Fruit fly (Drosophila melanogaster) whole organism, embryonic: ENCODE measurements around the gene CG43251.
A peak's percentile ranks its signal among the peaks of the same experiment; 100 is the strongest.

Experiments
- CG10267 ChIP-seq: fragments of 200-800 bp; sonication (Bioruptor generic); optimal IDR thresholded peaks from 2 replicates; lab custom pipeline; 2018; ENCODE audit warnings: missing biosample characterization, mild to moderate bottlenecking, missing genetic modification characterization, moderate library complexity
- CG10431 ChIP-seq: fragments of 200-800 bp; sonication (Bioruptor generic); optimal IDR thresholded peaks from 3 replicates; lab custom pipeline; 2018; ENCODE audit warnings: missing biosample characterization, mild to moderate bottlenecking, missing genetic modification characterization
- CG11504 ChIP-seq: fragments of 200-800 bp; sonication (Bioruptor generic); optimal IDR thresholded peaks from 3 replicates; lab custom pipeline; 2019; ENCODE audit warnings: missing biosample characterization, mild to moderate bottlenecking, missing genetic modification characterization, moderate library complexity
- CG12236 ChIP-seq: fragments of 200-800 bp; sonication (Bioruptor generic); optimal IDR thresholded peaks from 2 replicates; lab custom pipeline; 2016; ENCODE audit warnings: missing biosample characterization, missing genetic modification characterization
- CG12744 ChIP-seq: fragments of 200-800 bp; sonication (Bioruptor generic); optimal IDR thresholded peaks from 2 replicates; lab custom pipeline; 2016; ENCODE audit warnings: missing biosample characterization, missing genetic modification characterization
- CG1529 ChIP-seq: fragments of 200-800 bp; sonication (Bioruptor generic); optimal IDR thresholded peaks from 3 replicates; lab custom pipeline; 2018; ENCODE audit warnings: missing biosample characterization, missing genetic modification characterization
- CG15479 ChIP-seq: fragments of 200-800 bp; sonication (Bioruptor generic); optimal IDR thresholded peaks from 3 replicates; lab custom pipeline; 2019; ENCODE audit warnings: missing biosample characterization, mild to moderate bottlenecking, missing genetic modification characterization, moderate library complexity
- CG2678 ChIP-seq: fragments of 200-800 bp; sonication (Bioruptor generic); optimal IDR thresholded peaks from 3 replicates; lab custom pipeline; 2019; ENCODE audit warnings: missing biosample characterization, mild to moderate bottlenecking, missing genetic modification characterization, moderate library complexity
- CG2889 ChIP-seq: fragments of 200-800 bp; sonication (Bioruptor generic); IDR thresholded peaks from 3 replicates; pipeline ENCODE4 v1.3.6; 2022; ENCODE audit warnings: missing biosample characterization, missing genetic modification characterization
- CG34376 ChIP-seq: fragments of 200-800 bp; sonication (Bioruptor generic); optimal IDR thresholded peaks from 2 replicates; lab custom pipeline; 2018; ENCODE audit warnings: missing biosample characterization, mild to moderate bottlenecking, missing genetic modification characterization
- CG3847 ChIP-seq: fragments of 200-800 bp; sonication (Bioruptor generic); IDR thresholded peaks from 2 replicates; pipeline ENCODE4 v1.3.6; 2022; ENCODE audit warnings: missing biosample characterization, missing genetic modification characterization
- CG4730 ChIP-seq: fragments of 200-800 bp; sonication (Bioruptor generic); IDR thresholded peaks from 2 replicates; pipeline ENCODE4 v1.3.6; 2022; ENCODE audit warnings: missing biosample characterization, missing genetic modification characterization
- CG6689 ChIP-seq: fragments of 200-800 bp; sonication (Bioruptor generic); IDR thresholded peaks from 2 replicates; pipeline ENCODE4 v1.3.6; 2022; ENCODE audit warnings: missing biosample characterization, missing genetic modification characterization
- CG7745 ChIP-seq: fragments of 200-800 bp; sonication (Bioruptor generic); optimal IDR thresholded peaks from 2 replicates; lab custom pipeline; 2018; ENCODE audit warnings: missing biosample characterization, mild to moderate bottlenecking, missing genetic modification characterization, moderate library complexity
- CG7963 ChIP-seq: fragments of 200-800 bp; sonication (Bioruptor generic); IDR thresholded peaks from 3 replicates; pipeline ENCODE4 v1.3.6; 2022; ENCODE audit warnings: missing biosample characterization, missing genetic modification characterization; ENCODE audit not compliant: partially characterized antibody
- CG8089 ChIP-seq: fragments of 200-800 bp; sonication (Bioruptor generic); optimal IDR thresholded peaks from 3 replicates; lab custom pipeline; 2016; ENCODE audit warnings: missing biosample characterization, missing genetic modification characterization
- CG8944 ChIP-seq: fragments of 200-800 bp; sonication (Bioruptor generic); optimal IDR thresholded peaks from 3 replicates; lab custom pipeline; 2016; ENCODE audit warnings: missing biosample characterization, missing genetic modification characterization
- CG9817 ChIP-seq: fragments of 200-800 bp; sonication (Bioruptor generic); optimal IDR thresholded peaks from 2 replicates; lab custom pipeline; 2018; ENCODE audit warnings: missing biosample characterization, mild to moderate bottlenecking, missing genetic modification characterization, moderate library complexity
- CHES-1-like ChIP-seq: fragments of 200-800 bp; sonication (Bioruptor generic); optimal IDR thresholded peaks from 2 replicates; lab custom pipeline; 2016; ENCODE audit warnings: missing biosample characterization, missing genetic modification characterization
- D19A ChIP-seq: fragments of 200-800 bp; optimal IDR thresholded peaks from 3 replicates; lab custom pipeline; 2019; ENCODE audit warnings: missing biosample characterization, mild to moderate bottlenecking, missing genetic modification characterization, moderate library complexity
- Doc2 ChIP-seq: fragments of 200-800 bp; sonication (Bioruptor generic); IDR thresholded peaks from 2 replicates; pipeline ENCODE4 v1.3.6; 2022; ENCODE audit warnings: missing biosample characterization, missing genetic modification characterization
- ERR ChIP-seq: fragments of 200-800 bp; sonication (Bioruptor generic); optimal IDR thresholded peaks from 2 replicates; lab custom pipeline; 2016; ENCODE audit warnings: missing biosample characterization, missing genetic modification characterization
- Fer1 ChIP-seq: fragments of 200-800 bp; sonication (Bioruptor generic); optimal IDR thresholded peaks from 2 replicates; lab custom pipeline; 2017; ENCODE audit warnings: missing biosample characterization, mild to moderate bottlenecking, missing genetic modification characterization
- Fer3 ChIP-seq: fragments of 200-800 bp; sonication (Bioruptor generic); optimal IDR thresholded peaks from 2 replicates; lab custom pipeline; 2018; ENCODE audit warnings: missing biosample characterization, mild to moderate bottlenecking, missing genetic modification characterization, moderate library complexity
- Lhr ChIP-seq: fragments of 200-800 bp; sonication (Bioruptor generic); optimal IDR thresholded peaks from 3 replicates; lab custom pipeline; 2017; ENCODE audit warnings: mild to moderate bottlenecking, missing biosample characterization, missing genetic modification reagents, missing genetic modification characterization
- Sox100B ChIP-seq: fragments of 200-800 bp; sonication (Bioruptor generic); optimal IDR thresholded peaks from 3 replicates; lab custom pipeline; 2018; ENCODE audit warnings: missing biosample characterization, mild to moderate bottlenecking, missing genetic modification characterization
- Vsx1 ChIP-seq: fragments of 200-800 bp; sonication (Bioruptor generic); optimal IDR thresholded peaks from 2 replicates; lab custom pipeline; 2017; ENCODE audit warnings: missing biosample characterization, mild to moderate bottlenecking, missing genetic modification characterization, missing genetic modification reagents
- abd-A ChIP-seq: fragments of 200-800 bp; sonication (Bioruptor generic); optimal IDR thresholded peaks from 3 replicates; lab custom pipeline; 2019; ENCODE audit warnings: missing biosample characterization, mild to moderate bottlenecking, missing genetic modification characterization, moderate library complexity
- ash1 ChIP-seq: fragments of 200-800 bp; sonication (Bioruptor generic); optimal IDR thresholded peaks from 2 replicates; lab custom pipeline; 2018; ENCODE audit warnings: missing biosample characterization, mild to moderate bottlenecking, missing genetic modification characterization
- bab2 ChIP-seq: fragments of 200-800 bp; sonication (Bioruptor generic); optimal IDR thresholded peaks from 2 replicates; lab custom pipeline; 2016; ENCODE audit warnings: missing biosample characterization, missing genetic modification characterization
- br ChIP-seq: fragments of >200 bp; optimal IDR thresholded peaks from 2 replicates; lab custom pipeline; 2017
- btn ChIP-seq: fragments of 200-800 bp; sonication (Bioruptor generic); optimal IDR thresholded peaks from 2 replicates; lab custom pipeline; 2016; ENCODE audit warnings: missing biosample characterization, missing genetic modification characterization
- dpn ChIP-seq, 2 experiments: fragments of 200-800 bp; sonication (Bioruptor generic); optimal IDR thresholded peaks; 3 replicates each; lab custom pipeline; 2016; ENCODE audit warnings: missing biosample characterization in 2 of 2, missing genetic modification characterization in 2 of 2
- ewg ChIP-seq: fragments of 200-800 bp; sonication (Bioruptor generic); optimal IDR thresholded peaks from 3 replicates; lab custom pipeline; 2017; ENCODE audit warnings: mild to moderate bottlenecking, missing biosample characterization, missing genetic modification reagents, missing genetic modification characterization
- exex ChIP-seq: fragments of 200-800 bp; sonication (Bioruptor generic); optimal IDR thresholded peaks from 4 replicates; lab custom pipeline; 2018; ENCODE audit warnings: missing biosample characterization, mild to moderate bottlenecking, missing genetic modification characterization, moderate library complexity
- gcm ChIP-seq: fragments of 200-800 bp; sonication (Bioruptor generic); optimal IDR thresholded peaks from 2 replicates; lab custom pipeline; 2019; ENCODE audit warnings: missing biosample characterization, mild to moderate bottlenecking, missing genetic modification characterization, moderate library complexity
- gem ChIP-seq: fragments of 200-800 bp; sonication (Bioruptor generic); optimal IDR thresholded peaks from 2 replicates; lab custom pipeline; 2019; ENCODE audit warnings: missing biosample characterization, mild to moderate bottlenecking, missing genetic modification characterization, moderate library complexity
- lilli ChIP-seq: fragments of 200-800 bp; sonication (Bioruptor generic); optimal IDR thresholded peaks from 3 replicates; lab custom pipeline; 2016; ENCODE audit warnings: missing biosample characterization, missing genetic modification characterization
- lov ChIP-seq, 2 experiments: fragments of 200-800 bp in 1 of 2; fragments of >200 bp in 1 of 2; sonication (Bioruptor generic) in 1 of 2; IDR thresholded peaks in 1 of 2; optimal IDR thresholded peaks in 1 of 2; 2 replicates in 1 of 2; 3 replicates in 1 of 2; pipeline versions ENCODE4 v1.3.6 to Lab custom; 2017 to 2022; ENCODE audit warnings: missing biosample characterization in 1 of 2, missing genetic modification characterization in 1 of 2
- maf-S ChIP-seq: fragments of 200-800 bp; sonication (Bioruptor generic); optimal IDR thresholded peaks from 2 replicates; lab custom pipeline; 2016; ENCODE audit warnings: missing biosample characterization, missing genetic modification characterization
- peb ChIP-seq: fragments of 200-800 bp; sonication (Bioruptor generic); IDR thresholded peaks from 2 replicates; pipeline ENCODE4 v1.3.6; 2022; ENCODE audit warnings: missing biosample characterization, missing genetic modification characterization
- prd ChIP-seq, 3 experiments: fragments of >200 bp in 2 of 3; fragments of 200-800 bp in 1 of 3; sonication (Bioruptor generic) in 1 of 3; optimal IDR thresholded peaks in 2 of 3; IDR thresholded peaks in 1 of 3; 2 replicates in 2 of 3; 3 replicates in 1 of 3; pipeline versions ENCODE4 v1.3.6 to Lab custom; 2017 to 2022; ENCODE audit warnings: missing biosample characterization in 1 of 3, missing genetic modification characterization in 1 of 3
- seq ChIP-seq: fragments of 200-800 bp; sonication (Bioruptor generic); IDR thresholded peaks from 2 replicates; pipeline ENCODE4 v1.3.6; 2022; ENCODE audit warnings: missing biosample characterization, missing genetic modification characterization
- sqz ChIP-seq: fragments of 200-800 bp; sonication (Bioruptor generic); optimal IDR thresholded peaks from 3 replicates; lab custom pipeline; 2018; ENCODE audit warnings: missing biosample characterization, mild to moderate bottlenecking, missing genetic modification characterization
- tio ChIP-seq: fragments of 200-800 bp; sonication (Bioruptor generic); optimal IDR thresholded peaks from 2 replicates; lab custom pipeline; 2017; ENCODE audit warnings: missing biosample characterization, missing genetic modification characterization, inconsistent platforms
- wek ChIP-seq: fragments of 200-800 bp; sonication (Bioruptor generic); optimal IDR thresholded peaks from 3 replicates; lab custom pipeline; 2018; ENCODE audit warnings: missing biosample characterization, mild to moderate bottlenecking, missing genetic modification characterization, moderate library complexity
- zen2 ChIP-seq: fragments of 200-800 bp; sonication (Bioruptor generic); IDR thresholded peaks from 3 replicates; pipeline ENCODE4 v1.3.6; 2022; ENCODE audit warnings: missing biosample characterization, missing genetic modification characterization; ENCODE audit not compliant: partially characterized antibody
- zfh1 ChIP-seq: fragments of 200-800 bp; sonication (Bioruptor generic); IDR thresholded peaks from 3 replicates; pipeline ENCODE4 v1.3.6; 2022; ENCODE audit warnings: missing biosample characterization, missing genetic modification characterization

Gene CG43251

DNA sequence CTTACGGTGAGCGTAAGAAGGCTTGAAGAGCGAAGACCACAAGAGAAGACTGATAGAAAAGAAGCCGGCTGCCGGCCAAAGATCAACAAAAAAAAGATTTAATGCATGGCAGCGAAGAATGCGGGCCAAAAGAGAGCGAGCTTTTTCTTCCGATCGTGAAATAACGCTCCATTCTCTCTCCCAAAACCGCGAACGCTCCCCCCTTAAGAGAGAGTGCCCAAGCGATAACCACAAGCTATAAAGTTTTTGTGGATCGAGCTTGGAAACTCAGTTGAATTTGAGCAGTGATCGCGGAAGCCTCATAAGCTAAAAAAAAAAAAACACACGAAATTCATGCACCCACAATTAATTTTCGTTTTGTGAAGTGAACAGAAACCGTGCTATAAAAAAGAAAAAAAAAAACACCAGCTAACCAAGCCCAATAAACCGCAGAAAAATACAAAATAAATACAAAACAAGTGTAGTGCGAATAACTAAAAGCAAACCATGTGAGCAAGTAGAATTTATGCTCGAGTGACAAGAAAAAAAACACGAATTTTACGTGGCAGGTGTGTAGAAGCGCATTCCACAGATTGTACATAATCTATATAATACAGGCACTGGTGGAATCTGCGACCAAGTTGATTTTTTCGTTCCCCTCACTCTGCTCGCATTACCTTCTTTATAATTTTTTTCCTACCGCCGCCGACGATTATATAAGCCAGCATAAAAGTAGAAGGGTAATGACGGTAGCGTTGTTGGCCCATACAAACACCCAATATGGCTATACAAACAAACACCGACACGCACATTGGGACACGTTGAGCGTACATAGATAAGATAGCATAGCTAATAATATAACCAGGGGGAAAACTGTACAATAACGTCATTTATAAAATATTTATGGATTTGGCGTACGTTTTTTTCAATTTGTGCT, 28.1 kb upstream of the CG43251 start, which contains the start of gene CG13252 (continued):
- TF ChIP-seq lov (optimal IDR thresholded peaks at IDR 0.05; lab: Kevin White, UChicago) (no peak), lov (GFP tag; IDR thresholded peaks at IDR 0.05; lab: Robert Waterston, UW) (no peak), Vsx1 (GFP tag; lab: Kevin White, UChicago) (peak; percentile 84), zen2 (0 out of 3 replicates have a peak, but pooled peaks have one; percentile 32), CG7963 (GFP tag; lab: Robert Waterston, UW) (no peak), CG2889 (GFP tag; lab: Robert Waterston, UW) (no peak), CG4730 (no peak), CG12236 (GFP tag; lab: Kevin White, UChicago) (no peak), CG7745 (tag; lab: Kevin White, UChicago) (no peak), zfh1 (GFP tag; lab: Robert Waterston, UW) (no peak), gem (peak; percentile 11), CG2678 (tag; lab: Kevin White, UChicago) (peak; percentile 57), CG12744 (GFP tag; lab: Kevin White, UChicago) (no peak), CG6689 (GFP tag; lab: Robert Waterston, UW) (no peak), ewg (no peak), D19A (tag; lab: Kevin White, UChicago) (no peak), CG10267 (tag; lab: Kevin White, UChicago) (no peak), Fer3 (tag; lab: Kevin White, UChicago) (peak; percentile 37), dpn (GFP tag; optimal IDR thresholded peaks at IDR 0.05; lab: Kevin White, UChicago) (no peak), CG9817 (peak; percentile 4), CG8089 (no peak), peb (no peak), exex (tag; lab: Kevin White, UChicago) (peak; percentile 20), CG10431 (GFP tag; lab: Kevin White, UChicago) (peak; percentile 13), CHES-1-like (GFP tag; lab: Kevin White, UChicago) (no peak), seq (GFP tag; lab: Robert Waterston, UW) (0 out of 2 replicates have a peak, but pooled peaks have one; percentile 39), wek (peak; percentile 60), CG34376 (GFP tag; lab: Kevin White, UChicago) (no peak), sqz (GFP tag; lab: Kevin White, UChicago) (peak; percentile 51), br (lab: Kevin White, UChicago) (no peak), abd-A (tag; lab: Kevin White, UChicago) (no peak), tio (GFP tag; lab: Kevin White, UChicago) (no peak), ash1 (GFP tag; lab: Kevin White, UChicago) (no peak), CG8944 (GFP tag; lab: Kevin White, UChicago) (no peak), Lhr (GFP tag; lab: Kevin White, UChicago) (no peak), btn (GFP tag; lab: Kevin White, UChicago) (no peak), ERR (GFP tag; lab: Kevin White, UChicago) (no peak), CG11504 (tag; lab: Kevin White, UChicago) (peak; percentile 22), prd (optimal IDR thresholded peaks at IDR 0.05; lab: Kevin White, UChicago) (no peak), prd (GFP tag; IDR thresholded peaks at IDR 0.05; lab: Robert Waterston, UW) (no peak), CG3847 (GFP tag; lab: Robert Waterston, UW) (peak; percentile 19; the same call in 1 of the 2 replicates), bab2 (GFP tag; lab: Kevin White, UChicago) (peak; percentile 30), Fer1 (GFP tag; lab: Kevin White, UChicago) (peak; percentile 4), maf-S (GFP tag; lab: Kevin White, UChicago) (no peak), Sox100B (peak; percentile 32), CG15479 (GFP tag; lab: Kevin White, UChicago) (no peak), lilli (GFP tag; lab: Kevin White, UChicago) (no peak), CG1529 (GFP tag; lab: Kevin White, UChicago) (no peak), gcm (GFP tag; lab: Kevin White, UChicago) (peak; percentile 69), Doc2 (GFP tag; lab: Robert Waterston, UW) (no peak)
